Worm (Caenorhabditis elegans): Measurements from ENCODE around the gene C09B8.8.

The C09B8.8 gene

ce11 chrX:5999103-5999554, 16.2 kb upstream of the C09B8.8 start, which contains the start of gene F22F4.9:
TSS of gene F22F4.9 (minus strand) at chrX:5999504.
- TF ChIP-seq B0310.2 (tag; optimal IDR thresholded peaks at IDR 0.05) (no peak), ets-7 (tag; optimal IDR thresholded peaks at IDR 0.05) (no peak), pes-1 (GFP tag; IDR thresholded peaks at IDR 0.05) (no peak), hmg-4 (GFP tag; optimal IDR thresholded peaks at IDR 0.05) (no peak), tbx-37 (GFP tag; conservative IDR thresholded peaks at IDR 0.05) (no peak), tra-4 (tag; optimal IDR thresholded peaks at IDR 0.05) (no peak), hnd-1 (tag; optimal IDR thresholded peaks at IDR 0.05) (no peak), tbx-11 (GFP tag; IDR thresholded peaks at IDR 0.05) (no peak), hmbx-1 (tag; optimal IDR thresholded peaks at IDR 0.05) (no peak), sea-1 (GFP tag; conservative IDR thresholded peaks at IDR 0.05) (no peak), F13C5.2 (tag; optimal IDR thresholded peaks at IDR 0.05) (no peak), scrt-1 (GFP tag; IDR thresholded peaks at IDR 0.05) (no peak), aly-1 (tag; optimal IDR thresholded peaks at IDR 0.05) (no peak), ceh-36 (tag; optimal IDR thresholded peaks at IDR 0.05) (no peak), ceh-13 (GFP tag; optimal IDR thresholded peaks at IDR 0.05) (no peak), flt-1 (GFP tag; IDR thresholded peaks at IDR 0.05) (no peak), ama-1 (optimal IDR thresholded peaks at IDR 0.05) (no peak)

ce11 chrX:6001432-6001831, 13.9 kb upstream of the C09B8.8 start, which contains the start of gene F22F4.4:
TSS of gene F22F4.4 (minus strand) at chrX:6001532.
- TF ChIP-seq hnd-1 (tag; optimal IDR thresholded peaks at IDR 0.05) (no peak), pes-1 (GFP tag; IDR thresholded peaks at IDR 0.05) (no peak), hmg-4 (GFP tag; optimal IDR thresholded peaks at IDR 0.05) (no peak), flt-1 (GFP tag; IDR thresholded peaks at IDR 0.05) (no peak), tbx-11 (GFP tag; IDR thresholded peaks at IDR 0.05) (no peak), F13C5.2 (tag; optimal IDR thresholded peaks at IDR 0.05) (no peak), sea-1 (GFP tag; conservative IDR thresholded peaks at IDR 0.05) (no peak), tbx-37 (GFP tag; conservative IDR thresholded peaks at IDR 0.05) (no peak), hmbx-1 (tag; optimal IDR thresholded peaks at IDR 0.05) (no peak), B0310.2 (tag; optimal IDR thresholded peaks at IDR 0.05) (no peak), scrt-1 (GFP tag; IDR thresholded peaks at IDR 0.05) (no peak), ets-7 (tag; optimal IDR thresholded peaks at IDR 0.05) (no peak), ceh-36 (tag; optimal IDR thresholded peaks at IDR 0.05) (no peak), ama-1 (optimal IDR thresholded peaks at IDR 0.05) (no peak), tra-4 (tag; optimal IDR thresholded peaks at IDR 0.05) (no peak), aly-1 (tag; optimal IDR thresholded peaks at IDR 0.05) (no peak), ceh-13 (GFP tag; optimal IDR thresholded peaks at IDR 0.05) (no peak)

DNA sequence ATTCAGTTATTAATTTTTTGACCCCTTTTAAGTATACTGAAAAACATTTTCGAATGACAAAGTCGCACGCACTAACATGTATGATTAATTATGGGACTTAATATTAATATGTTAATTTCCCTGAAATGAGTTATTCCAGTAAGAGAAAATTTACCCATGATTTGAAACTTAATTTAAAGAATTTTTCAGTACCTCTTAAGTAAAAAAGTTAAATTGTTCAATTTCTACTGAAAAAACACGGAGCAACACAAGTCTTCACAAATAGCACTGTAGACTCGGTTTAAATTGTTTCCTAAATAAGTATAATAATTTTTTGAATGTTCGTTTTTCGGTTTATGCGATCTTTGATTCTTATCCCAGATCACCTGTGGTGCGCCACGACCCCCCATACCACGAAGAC, 12.8 kb upstream of the C09B8.8 start:
- TF ChIP-seq aly-1 (tag; optimal IDR thresholded peaks at IDR 0.05) (no peak), F13C5.2 (tag; optimal IDR thresholded peaks at IDR 0.05) (no peak), tra-4 (tag; optimal IDR thresholded peaks at IDR 0.05) (no peak), ama-1 (optimal IDR thresholded peaks at IDR 0.05) (no peak), hmbx-1 (tag; optimal IDR thresholded peaks at IDR 0.05) (no peak), tbx-37 (GFP tag; conservative IDR thresholded peaks at IDR 0.05) (no peak), B0310.2 (tag; optimal IDR thresholded peaks at IDR 0.05) (no peak), hmg-4 (GFP tag; optimal IDR thresholded peaks at IDR 0.05) (no peak), tbx-11 (GFP tag; IDR thresholded peaks at IDR 0.05) (no peak), pes-1 (GFP tag; IDR thresholded peaks at IDR 0.05) (no peak), hnd-1 (tag; optimal IDR thresholded peaks at IDR 0.05) (no peak), ceh-13 (GFP tag; optimal IDR thresholded peaks at IDR 0.05) (no peak)

DNA sequence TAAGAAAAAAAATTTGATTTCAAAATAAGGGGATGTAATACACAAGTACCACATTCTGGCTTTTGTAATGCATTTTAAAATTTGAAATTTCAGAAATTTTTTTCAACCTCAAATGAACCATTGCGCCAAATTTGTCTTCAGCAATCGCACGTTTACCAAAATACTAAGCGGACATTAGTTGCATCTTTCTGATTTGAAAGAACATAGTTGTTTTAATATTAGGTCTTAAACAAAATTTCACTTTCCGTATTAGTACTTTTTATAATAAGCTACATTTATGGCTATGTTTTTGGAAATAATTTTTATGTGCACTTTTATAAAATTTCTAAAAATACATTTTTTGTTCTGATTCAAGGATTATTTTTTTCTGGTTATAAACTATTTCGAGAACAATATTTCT, 11.4 kb upstream of the C09B8.8 start, which contains the start of gene sups-1:
TSS of gene sups-1 (plus strand) at position 301 of the 400 bp plus-strand sequence.
- TF ChIP-seq hmg-4 (GFP tag; optimal IDR thresholded peaks at IDR 0.05) (no peak), hnd-1 (tag; optimal IDR thresholded peaks at IDR 0.05) (no peak), flt-1 (GFP tag; IDR thresholded peaks at IDR 0.05) (no peak), ceh-36 (tag; optimal IDR thresholded peaks at IDR 0.05) (no peak), ceh-13 (GFP tag; optimal IDR thresholded peaks at IDR 0.05) (no peak), sea-1 (GFP tag; conservative IDR thresholded peaks at IDR 0.05) (no peak), ets-7 (tag; optimal IDR thresholded peaks at IDR 0.05) (no peak), aly-1 (tag; optimal IDR thresholded peaks at IDR 0.05) (no peak), tbx-11 (GFP tag; IDR thresholded peaks at IDR 0.05) (no peak), B0310.2 (tag; optimal IDR thresholded peaks at IDR 0.05) (no peak), F13C5.2 (tag; optimal IDR thresholded peaks at IDR 0.05) (no peak), scrt-1 (GFP tag; IDR thresholded peaks at IDR 0.05) (no peak), tbx-37 (GFP tag; conservative IDR thresholded peaks at IDR 0.05) (no peak), hmbx-1 (tag; optimal IDR thresholded peaks at IDR 0.05) (no peak), pes-1 (GFP tag; IDR thresholded peaks at IDR 0.05) (no peak), ama-1 (optimal IDR thresholded peaks at IDR 0.05) (no peak)

DNA sequence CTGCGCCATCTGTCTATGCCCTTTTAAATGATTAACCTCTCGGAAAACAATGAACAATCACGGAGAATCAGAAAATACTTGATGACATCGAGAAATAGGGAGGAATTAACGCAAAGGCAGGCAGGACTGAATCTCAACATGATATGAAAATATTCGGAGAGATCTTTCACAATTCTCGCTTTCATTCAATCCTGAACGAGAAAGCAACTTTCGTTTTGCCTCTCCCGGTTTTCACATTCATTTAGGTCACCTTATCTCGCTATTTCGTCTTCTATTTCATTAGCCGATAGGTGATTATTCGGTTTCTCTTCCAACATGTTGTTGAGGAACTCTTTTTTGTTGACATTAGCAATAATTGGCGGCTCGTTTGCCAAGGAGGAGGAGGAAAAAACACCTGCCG, 11.0 kb upstream of the C09B8.8 start:
- no peak for TF ChIP-seq pes-1 (GFP tag; IDR thresholded peaks at IDR 0.05)
- TF ChIP-seq flt-1 (GFP tag; IDR thresholded peaks at IDR 0.05), result no peak
- no peak for TF ChIP-seq aly-1 (tag; optimal IDR thresholded peaks at IDR 0.05)
- no peak for TF ChIP-seq hnd-1 (tag; optimal IDR thresholded peaks at IDR 0.05)

- no peak for TF ChIP-seq tbx-37 (GFP tag; conservative IDR thresholded peaks at IDR 0.05)
- TF ChIP-seq tra-4 (tag; optimal IDR thresholded peaks at IDR 0.05), result no peak
- TF ChIP-seq ceh-13 (GFP tag; optimal IDR thresholded peaks at IDR 0.05), result no peak
- TF ChIP-seq tbx-11 (GFP tag; IDR thresholded peaks at IDR 0.05), result no peak
- TF ChIP-seq flt-1 (GFP tag; IDR thresholded peaks at IDR 0.05), result no peak
- TF ChIP-seq F13C5.2 (tag; optimal IDR thresholded peaks at IDR 0.05), result no peak
- no peak for TF ChIP-seq sea-1 (GFP tag; conservative IDR thresholded peaks at IDR 0.05)
- no peak for TF ChIP-seq ama-1 (optimal IDR thresholded peaks at IDR 0.05)
- TF ChIP-seq ets-7 (tag; optimal IDR thresholded peaks at IDR 0.05), result no peak
- TF ChIP-seq hmg-4 (GFP tag; optimal IDR thresholded peaks at IDR 0.05), result no peak
- TF ChIP-seq hmbx-1 (tag; optimal IDR thresholded peaks at IDR 0.05), result no peak
- no peak for TF ChIP-seq ceh-36 (tag; optimal IDR thresholded peaks at IDR 0.05)
- no peak for TF ChIP-seq scrt-1 (GFP tag; IDR thresholded peaks at IDR 0.05)
- TF ChIP-seq B0310.2 (tag; optimal IDR thresholded peaks at IDR 0.05), result no peak
- TF ChIP-seq pes-1 (GFP tag; IDR thresholded peaks at IDR 0.05), result no peak
- no peak for TF ChIP-seq hnd-1 (tag; optimal IDR thresholded peaks at IDR 0.05)
- TF ChIP-seq aly-1 (tag; optimal IDR thresholded peaks at IDR 0.05), result no peak
Measured at ce11 chrX:6010573-6010972, 4.7 kb upstream of the C09B8.8 start, which contains the start of gene C09B8.3. TSS of gene C09B8.3 (minus strand) at chrX:6010673.

DNA sequence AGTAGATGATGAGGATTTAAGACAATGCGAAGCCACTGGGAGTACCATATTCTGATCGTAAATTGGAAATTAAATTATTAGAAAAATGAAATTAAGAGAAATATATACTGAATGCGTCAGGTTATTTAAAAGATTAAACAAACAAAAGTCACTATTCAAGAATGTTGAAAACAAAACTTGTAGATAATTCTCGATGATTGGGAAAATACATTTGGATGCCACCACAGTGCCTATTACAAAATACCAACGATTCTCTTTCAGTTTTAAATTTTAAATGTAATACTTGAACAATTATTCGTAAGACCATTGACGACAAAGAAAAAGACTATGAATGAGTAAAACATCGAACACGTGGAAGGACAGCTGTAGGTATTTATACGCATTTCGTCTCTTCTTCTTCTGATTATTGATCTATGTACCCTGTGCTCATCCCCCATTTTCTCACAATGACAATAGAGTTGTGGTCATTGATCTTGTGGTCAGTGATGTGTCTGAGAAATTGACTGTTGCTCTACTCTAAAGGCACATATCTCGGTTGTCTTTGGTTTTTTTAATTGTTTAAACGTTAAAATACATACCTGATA, 4.7 kb downstream of the C09B8.8 start, which contains the start of gene C09B8.4:
TSS of gene C09B8.4 (minus strand) at position 51 of the 584 bp plus-strand sequence.
- TF ChIP-seq ama-1 (optimal IDR thresholded peaks at IDR 0.05) (no peak), scrt-1 (GFP tag; IDR thresholded peaks at IDR 0.05) (no peak), tbx-37 (GFP tag; conservative IDR thresholded peaks at IDR 0.05) (no peak), hmg-4 (GFP tag; optimal IDR thresholded peaks at IDR 0.05) (no peak), flt-1 (GFP tag; IDR thresholded peaks at IDR 0.05) (no peak)
